Worm (Caenorhabditis elegans) whole organism, young adult: ENCODE measurements around the gene rpc-11.

Source experiments
- B0261.1 ChIP-seq: sonication (generic microtip); optimal IDR thresholded peaks from 2 replicates; lab custom pipeline; 2016; ENCODE audit warnings: mild to moderate bottlenecking, missing genetic modification characterization, moderate library complexity, missing compliant biosample characterization
- F39B2.1 ChIP-seq: fragments of 200-800 bp; sonication (Bioruptor generic); IDR thresholded peaks from 2 replicates; pipeline ENCODE4 v1.3.6; 2022; ENCODE audit warnings: missing genetic modification reagents, missing genetic modification characterization, missing compliant biosample characterization
- F55B11.4 ChIP-seq: sonication (generic microtip); optimal IDR thresholded peaks from 2 replicates; lab custom pipeline; 2016; ENCODE audit warnings: missing compliant biosample characterization, missing genetic modification characterization, borderline replicate concordance; ENCODE audit not compliant: insufficient read depth
- T26A5.8 ChIP-seq: sonication (generic microtip); optimal IDR thresholded peaks from 2 replicates; lab custom pipeline; 2016; ENCODE audit warnings: missing genetic modification characterization, missing compliant biosample characterization
- Y53F4B.3 ChIP-seq: fragments of 200-800 bp; sonication (Bioruptor generic); IDR thresholded peaks from 2 replicates; pipeline ENCODE4 v1.3.6; 2022; ENCODE audit warnings: missing genetic modification reagents, missing genetic modification characterization, missing compliant biosample characterization
- Y67H2A.10 ChIP-seq: fragments of 200-800 bp; sonication (Bioruptor generic); conservative IDR thresholded peaks from 2 replicates; pipeline ENCODE4 v1.3.6; 2022; ENCODE audit warnings: missing genetic modification reagents, missing genetic modification characterization, missing compliant biosample characterization
- aptf-3 ChIP-seq: fragments of 200-800 bp; sonication (Bioruptor generic); IDR thresholded peaks from 2 replicates; pipeline ENCODE4 v1.3.6; 2022; ENCODE audit warnings: missing genetic modification characterization, missing compliant biosample characterization
- atf-7 ChIP-seq: sonication (generic microtip); optimal IDR thresholded peaks from 2 replicates; lab custom pipeline; 2017; ENCODE audit warnings: mild to moderate bottlenecking, missing genetic modification characterization, missing compliant biosample characterization
- attf-6 ChIP-seq: fragments of 200-800 bp; sonication (Bioruptor generic); IDR thresholded peaks from 2 replicates; pipeline ENCODE4 v1.3.6; 2022; ENCODE audit warnings: missing genetic modification reagents, missing genetic modification characterization, missing compliant biosample characterization
- cebp-1 ChIP-seq, 2 experiments: fragments of 200-800 bp in 1 of 2; sonication (Bioruptor generic) in 1 of 2; sonication (generic microtip) in 1 of 2; IDR thresholded peaks in 1 of 2; optimal IDR thresholded peaks in 1 of 2; 2 replicates each; pipeline versions ENCODE4 v1.3.6 to Lab custom; 2017 to 2022; ENCODE audit warnings: missing compliant biosample characterization in 2 of 2, missing genetic modification characterization in 2 of 2, mild to moderate bottlenecking in 1 of 2, missing genetic modification reagents in 1 of 2, moderate library complexity in 1 of 2
- ceh-79 ChIP-seq: sonication (generic microtip); optimal IDR thresholded peaks from 2 replicates; lab custom pipeline; 2017; ENCODE audit warnings: mild to moderate bottlenecking, missing genetic modification characterization, missing compliant biosample characterization
- dpff-1 ChIP-seq: sonication (generic microtip); optimal IDR thresholded peaks from 2 replicates; lab custom pipeline; 2017; ENCODE audit warnings: mild to moderate bottlenecking, missing genetic modification characterization, missing compliant biosample characterization
- him-1 ChIP-seq: sonication (generic microtip); optimal IDR thresholded peaks from 2 replicates; lab custom pipeline; 2016; ENCODE audit warnings: missing genotype, missing genetic modification reagents, missing genetic modification characterization, missing compliant biosample characterization
- lin-26 ChIP-seq: fragments of 200-800 bp; sonication (Bioruptor generic); IDR thresholded peaks from 2 replicates; pipeline ENCODE4 v1.3.6; 2022; ENCODE audit warnings: missing genetic modification reagents, missing genetic modification characterization, missing compliant biosample characterization
- lin-54 ChIP-seq: fragments of 200-800 bp; sonication (Bioruptor generic); optimal IDR thresholded peaks from 2 replicates; lab custom pipeline; 2018; ENCODE audit warnings: mild to moderate bottlenecking, missing genetic modification characterization, missing compliant biosample characterization
- mes-4 ChIP-seq: sonication (generic microtip); optimal IDR thresholded peaks from 2 replicates; lab custom pipeline; 2016; ENCODE audit warnings: missing genotype, missing genetic modification characterization, missing compliant biosample characterization
- mxl-1 ChIP-seq: sonication (generic microtip); optimal IDR thresholded peaks from 2 replicates; lab custom pipeline; 2016; ENCODE audit warnings: missing genetic modification characterization, missing compliant biosample characterization
- nfyb-1 ChIP-seq: fragments of 200-800 bp; sonication (Bioruptor generic); IDR thresholded peaks from 2 replicates; pipeline ENCODE4 v1.3.6; 2022; ENCODE audit warnings: missing genetic modification reagents, missing genetic modification characterization, missing compliant biosample characterization
- nhr-80 ChIP-seq: sonication (generic microtip); optimal IDR thresholded peaks from 2 replicates; lab custom pipeline; 2016; ENCODE audit warnings: missing genetic modification characterization, missing compliant biosample characterization
- rec-8 ChIP-seq, 2 experiments: sonication (generic microtip); optimal IDR thresholded peaks; 2 replicates each; lab custom pipeline; 2016; ENCODE audit warnings: mild to moderate bottlenecking in 2 of 2, missing genetic modification characterization in 2 of 2, missing genetic modification reagents in 2 of 2, missing genotype in 2 of 2, missing biosample characterization in 1 of 2, missing compliant biosample characterization in 1 of 2, moderate library complexity in 1 of 2
- rpc-1 ChIP-seq, 2 experiments: fragments of 150-350 bp in 1 of 2; sonication (generic microtip) in 1 of 2; optimal IDR thresholded peaks; 2 replicates each; lab custom pipeline; 2014 to 2018; ENCODE audit warnings: missing biosample characterization in 1 of 2, missing genetic modification characterization in 1 of 2, missing genetic modification reagents in 1 of 2, missing genotype in 1 of 2
- tbp1 ChIP-seq: fragments of 200-800 bp; sonication (Bioruptor generic); optimal IDR thresholded peaks from 2 replicates; lab custom pipeline; 2018; ENCODE audit warnings: mild to moderate bottlenecking, missing genetic modification characterization, missing compliant biosample characterization
- tlf-1 ChIP-seq: fragments of 200-800 bp; sonication (Bioruptor generic); optimal IDR thresholded peaks from 2 replicates; lab custom pipeline; 2018; ENCODE audit warnings: mild to moderate bottlenecking, missing genetic modification characterization, missing compliant biosample characterization
- xnd-1 ChIP-seq: sonication (generic microtip); optimal IDR thresholded peaks from 2 replicates; lab custom pipeline; 2016; ENCODE audit warnings: missing genotype, missing genetic modification reagents, missing genetic modification characterization, missing compliant biosample characterization
- zim-3 ChIP-seq: sonication (generic microtip); optimal IDR thresholded peaks from 2 replicates; lab custom pipeline; 2017; ENCODE audit warnings: mild to moderate bottlenecking, missing genetic modification characterization, moderate library complexity, missing compliant biosample characterization
- ztf-22 ChIP-seq: fragments of 200-800 bp; sonication (Bioruptor generic); optimal IDR thresholded peaks from 2 replicates; lab custom pipeline; 2018; ENCODE audit warnings: mild to moderate bottlenecking, missing genetic modification characterization, moderate library complexity, missing compliant biosample characterization
- ztf-28 ChIP-seq: fragments of 200-800 bp; sonication (Bioruptor generic); IDR thresholded peaks from 2 replicates; pipeline ENCODE4 v1.3.6; 2022; ENCODE audit warnings: missing genetic modification reagents, missing genetic modification characterization, missing compliant biosample characterization

Gene rpc-11

ce11 chrIV:1397895-1398294, 11.9 kb downstream of the rpc-11 start (continued):
- TF ChIP-seq him-1 (tag; lab: Kevin White, UChicago), result no peak
- no peak for TF ChIP-seq F39B2.1 (GFP tag; lab: Robert Waterston, UW)
- TF ChIP-seq, all 124 proteins: peak for 0

ce11 chrIV:1394077-1394476, 15.8 kb downstream of the rpc-11 start:
- TF ChIP-seq xnd-1 (tag; lab: Kevin White, UChicago), result no peak
- TF ChIP-seq B0261.1 (tag; lab: Kevin White, UChicago), result peak; percentile 42
- no peak for TF ChIP-seq ceh-79
- no peak for TF ChIP-seq tlf-1 (GFP tag; lab: Kevin White, UChicago)
- TF ChIP-seq lin-54, result no peak
- TF ChIP-seq mes-4 (tag; lab: Kevin White, UChicago), result no peak
- no peak for TF ChIP-seq dpff-1 (tag; lab: Kevin White, UChicago)
- peak; percentile 27 for TF ChIP-seq rpc-1 (optimal IDR thresholded peaks at IDR 0.05; lab: Kevin White, UChicago)
- peak; percentile 68 for TF ChIP-seq rpc-1 (tag; optimal IDR thresholded peaks at IDR 0.05; lab: Kevin White, UChicago)
- TF ChIP-seq tbp1 (GFP tag; lab: Kevin White, UChicago), result peak; percentile 80
- no peak for TF ChIP-seq atf-7 (tag; lab: Kevin White, UChicago)
- TF ChIP-seq attf-6, result no peak
- TF ChIP-seq zim-3 (tag; lab: Kevin White, UChicago), result no peak

- TF ChIP-seq tbp1 (GFP tag; lab: Kevin White, UChicago), result peak; percentile 50
- no peak for TF ChIP-seq rpc-1 (optimal IDR thresholded peaks at IDR 0.05; lab: Kevin White, UChicago)
- TF ChIP-seq rpc-1 (tag; optimal IDR thresholded peaks at IDR 0.05; lab: Kevin White, UChicago), result peak; percentile 51
- TF ChIP-seq ztf-22 (GFP tag; lab: Kevin White, UChicago), result no peak
Measured at ce11 chrIV:1391446-1391845, 18.4 kb downstream of the rpc-11 start.

- TF ChIP-seq aptf-3 (no peak), lin-26 (GFP tag; lab: Robert Waterston, UW) (peak; percentile 38; the same call in 1 of the 2 replicates), tbp1 (GFP tag; lab: Kevin White, UChicago) (peak; percentile 80), rpc-1 (optimal IDR thresholded peaks at IDR 0.05; lab: Kevin White, UChicago) (peak; percentile 40), rpc-1 (tag; optimal IDR thresholded peaks at IDR 0.05; lab: Kevin White, UChicago) (peak; percentile 70), B0261.1 (tag; lab: Kevin White, UChicago) (peak; percentile 47), Y67H2A.10 (GFP tag; lab: Robert Waterston, UW) (no peak)
Measured at ce11 chrIV:1390102-1390501, 19.7 kb downstream of the rpc-11 start.

- peak; percentile 58 for TF ChIP-seq nhr-80
- TF ChIP-seq ztf-28 (GFP tag; lab: Robert Waterston, UW), result 0 out of 2 replicates have a peak, but pooled peaks have one; percentile 5
- TF ChIP-seq mxl-1 (tag; lab: Kevin White, UChicago), result no peak
- no peak for TF ChIP-seq Y53F4B.3 (GFP tag; lab: Robert Waterston, UW)
- TF ChIP-seq cebp-1 (GFP tag; IDR thresholded peaks at IDR 0.05; lab: Robert Waterston, UW), result no peak
- peak; percentile 38 for TF ChIP-seq cebp-1 (tag; optimal IDR thresholded peaks at IDR 0.05; lab: Kevin White, UChicago)
Measured at ce11 chrIV:1389599-1389998, 20.2 kb downstream of the rpc-11 start.

- TF ChIP-seq F55B11.4 (tag; lab: Kevin White, UChicago) (no peak), nfyb-1 (no peak), rec-8 (tag; optimal IDR thresholded peaks at IDR 0.05; lab: Kevin White, UChicago) (no peak), T26A5.8 (tag; lab: Kevin White, UChicago) (no peak)
Measured at ce11 chrIV:1389021-1389420, 20.8 kb downstream of the rpc-11 start.
